Fruit fly (Drosophila melanogaster): ENCODE data around the gene CG43248.

dm6 chr3L:15525153-15525552 lies 6.1 kb downstream of the CG43248 start, which contains the start of gene CG33986:
- TF ChIP-seq pan (optimal IDR thresholded peaks at IDR 0.05) (no peak), psq (optimal IDR thresholded peaks at IDR 0.05) (no peak), EcR (GFP tag; optimal IDR thresholded peaks at IDR 0.05) (no peak), CG8478 (optimal IDR thresholded peaks at IDR 0.05) (no peak), usp (GFP tag; optimal IDR thresholded peaks at IDR 0.05) (no peak), Dll (optimal IDR thresholded peaks at IDR 0.05) (no peak)
